Fruit fly (Drosophila melanogaster): ENCODE data around the gene Sfp24Bd.

The Sfp24Bd gene

DNA sequence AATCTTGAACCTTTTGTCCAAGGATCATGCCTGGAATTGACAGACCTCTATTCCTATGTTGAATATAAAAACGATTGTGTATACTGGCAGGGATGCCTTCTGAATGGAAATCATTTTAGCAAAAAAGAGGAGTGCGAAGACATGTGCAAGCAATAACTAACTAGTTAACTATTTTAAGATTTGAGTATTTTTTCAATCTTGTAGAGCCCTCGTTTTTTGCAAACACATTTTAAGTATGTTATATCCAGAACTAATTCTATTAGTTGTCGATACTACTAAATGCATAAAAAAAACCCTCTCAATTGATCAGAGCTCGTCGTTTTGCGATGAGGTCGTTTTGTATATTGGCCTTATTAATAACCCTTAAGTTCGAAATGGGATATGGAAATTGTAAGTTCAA is 31.4 kb upstream of the Sfp24Bd start, which contains the start of gene Sfp24C1:
Gene Sfp24C1, plus strand, starts transcription at position 301 of the 400 bp plus-strand sequence.
- TF ChIP-seq Smox (GFP tag; optimal IDR thresholded peaks at IDR 0.05) (no peak), CG7368 (GFP tag; optimal IDR thresholded peaks at IDR 0.05) (no peak), CG11294 (GFP tag; IDR thresholded peaks at IDR 0.05) (no peak), salr (GFP tag; optimal IDR thresholded peaks at IDR 0.05) (no peak), Sox15 (GFP tag; optimal IDR thresholded peaks at IDR 0.05) (no peak), CG6808 (GFP tag; optimal IDR thresholded peaks at IDR 0.05) (no peak), topi (GFP tag; optimal IDR thresholded peaks at IDR 0.05) (no peak), CG6854 (GFP tag; optimal IDR thresholded peaks at IDR 0.05) (no peak), fd59A (GFP tag; optimal IDR thresholded peaks at IDR 0.05) (no peak), OdsH (GFP tag; optimal IDR thresholded peaks at IDR 0.05) (no peak), CG8632 (GFP tag; optimal IDR thresholded peaks at IDR 0.05) (no peak), CG6276 (GFP tag; optimal IDR thresholded peaks at IDR 0.05) (no peak), Eip78C (GFP tag) (no peak), Ets96B (tag; optimal IDR thresholded peaks at IDR 0.05) (no peak), CG9139 (GFP tag; optimal IDR thresholded peaks at IDR 0.05) (no peak), net (GFP tag; optimal IDR thresholded peaks at IDR 0.05) (no peak), CG10631 (GFP tag; optimal IDR thresholded peaks at IDR 0.05) (no peak), CG15336 (GFP tag; IDR thresholded peaks at IDR 0.05) (no peak)

DNA sequence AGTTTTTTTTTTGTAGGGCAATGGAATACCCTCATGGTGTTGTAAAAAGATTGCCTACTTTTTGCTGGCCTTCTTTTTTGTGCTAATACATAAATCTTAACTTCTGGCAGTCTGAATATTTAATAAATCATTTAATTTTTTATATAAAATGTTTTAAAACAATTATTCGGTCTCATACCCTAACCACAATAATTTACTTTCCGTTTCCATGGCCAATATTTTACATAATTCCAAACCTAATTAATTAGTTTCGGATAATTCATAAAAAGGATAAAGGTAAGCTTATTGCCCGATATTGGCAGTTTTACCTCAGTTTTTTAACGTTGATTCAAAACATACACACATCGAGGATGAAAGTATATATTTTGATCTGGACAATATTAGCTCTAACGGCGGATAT is 31.0 kb upstream of the Sfp24Bd start, which contains the start of gene CG42465:
Gene CG42465, plus strand, starts transcription at position 301 of the 400 bp plus-strand sequence.
- TF ChIP-seq CG9139 (GFP tag; optimal IDR thresholded peaks at IDR 0.05), result no peak
- no peak for TF ChIP-seq Eip78C (GFP tag)
- no peak for TF ChIP-seq CG1621 (tag; optimal IDR thresholded peaks at IDR 0.05)

DNA sequence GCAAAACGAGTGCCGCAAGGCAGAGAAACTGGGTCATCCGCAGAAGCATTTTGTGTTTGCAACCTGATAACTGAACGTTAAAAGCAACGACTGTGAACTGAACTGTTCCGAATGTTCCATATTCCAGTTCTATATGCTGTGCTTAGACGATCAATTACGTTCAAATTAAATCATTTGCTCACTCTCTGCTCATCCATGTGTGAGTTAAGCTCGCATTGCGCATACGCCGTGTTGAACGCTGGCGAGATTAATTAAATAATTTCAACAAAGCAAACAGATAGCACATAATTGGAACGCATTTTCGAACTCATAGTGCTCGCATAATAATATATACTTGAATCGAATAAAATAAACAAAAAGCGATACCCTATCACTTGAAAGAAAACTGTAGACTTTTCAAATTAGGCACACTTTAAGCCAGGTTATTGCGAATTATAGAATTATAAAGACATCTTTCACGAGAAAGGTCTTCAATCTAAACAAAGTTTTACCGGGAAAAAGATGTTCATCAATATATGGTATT is 30.1 kb upstream of the Sfp24Bd start, which contains the start of the genes CG10031 and CG42464:
Gene CG10031, minus strand, starts transcription at position 101 of the 523 bp plus-strand sequence.
Gene CG42464, plus strand, starts transcription at position 473 of the 523 bp plus-strand sequence.
- TF ChIP-seq Sox14 (GFP tag; optimal IDR thresholded peaks at IDR 0.05) (no peak), Hr38 (GFP tag; optimal IDR thresholded peaks at IDR 0.05) (no peak), fd85E (GFP tag; optimal IDR thresholded peaks at IDR 0.05) (no peak), Blimp-1 (GFP tag; optimal IDR thresholded peaks at IDR 0.05) (no peak), fkh (GFP tag; optimal IDR thresholded peaks at IDR 0.05) (no peak), vri (GFP tag; optimal IDR thresholded peaks at IDR 0.05) (no peak), CG10669 (GFP tag; optimal IDR thresholded peaks at IDR 0.05) (no peak), CG8119 (GFP tag; IDR thresholded peaks at IDR 0.05) (no peak)

DNA sequence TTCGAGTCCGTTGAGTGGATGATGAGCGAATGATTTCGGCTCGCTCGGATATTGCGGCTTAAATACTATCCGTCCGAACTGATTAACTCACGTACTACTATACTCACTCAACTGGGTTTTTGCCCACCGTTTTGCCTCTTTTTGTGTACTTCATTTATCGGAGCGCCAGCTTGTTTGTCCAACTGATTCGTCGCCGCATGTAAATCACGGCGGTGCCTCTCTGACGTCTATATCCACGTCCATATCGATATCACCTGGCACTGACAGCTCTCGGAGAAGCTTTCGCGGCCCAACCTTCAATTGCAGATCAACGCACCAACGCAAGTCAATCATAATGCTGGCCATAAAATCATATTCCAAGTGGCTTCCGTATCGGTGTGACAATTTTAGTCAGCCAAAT is 28.8 kb upstream of the Sfp24Bd start, which contains the start of gene CG3604:
Gene CG3604, minus strand, starts transcription at position 101 of the 400 bp plus-strand sequence.
- TF ChIP-seq svp (GFP tag) (peak; percentile 33), CG11294 (GFP tag; IDR thresholded peaks at IDR 0.05) (no peak), CG11902 (GFP tag; optimal IDR thresholded peaks at IDR 0.05) (no peak), dsx (GFP tag; optimal IDR thresholded peaks at IDR 0.05; ENCODE audit: poor library complexity, severe bottlenecking) (no peak), CG32006 (GFP tag; optimal IDR thresholded peaks at IDR 0.05) (no peak), CG6854 (GFP tag; optimal IDR thresholded peaks at IDR 0.05) (no peak)

DNA sequence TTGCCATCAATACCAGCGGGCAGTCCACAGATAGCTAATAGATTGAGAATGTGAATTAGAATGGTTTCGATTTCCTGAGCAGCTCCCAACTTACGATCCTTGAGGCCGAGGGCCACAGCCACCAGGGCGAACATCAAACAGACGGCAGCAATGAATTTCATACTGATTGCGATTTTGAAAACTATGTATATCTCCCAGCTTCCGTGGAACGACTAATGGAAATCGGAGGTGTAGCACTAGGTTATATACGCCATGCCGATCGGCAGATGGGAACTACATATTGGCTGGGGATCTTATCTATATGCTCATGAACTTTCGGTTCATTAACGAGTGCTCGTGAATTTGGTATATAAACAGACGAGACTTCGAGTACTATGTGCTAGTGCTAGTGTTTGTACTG is 27.5 kb upstream of the Sfp24Bd start, which contains the start of gene IM33:
Gene IM33, minus strand, starts transcription at position 221 of the 400 bp plus-strand sequence.
- no peak for TF ChIP-seq achi (GFP tag; optimal IDR thresholded peaks at IDR 0.05)
- TF ChIP-seq CG10631 (GFP tag; optimal IDR thresholded peaks at IDR 0.05), result no peak
- TF ChIP-seq Eip75B (GFP tag; optimal IDR thresholded peaks at IDR 0.05), result no peak
- no peak for TF ChIP-seq Ets96B (tag; optimal IDR thresholded peaks at IDR 0.05)
- no peak for TF ChIP-seq CG6854 (GFP tag; optimal IDR thresholded peaks at IDR 0.05)
- TF ChIP-seq Eip93F (GFP tag; optimal IDR thresholded peaks at IDR 0.05), result no peak
- no peak for TF ChIP-seq spab (GFP tag; optimal IDR thresholded peaks at IDR 0.05)
